Fruit fly (Drosophila melanogaster) S2 (cell line): Measurements from ENCODE around the gene CG13033.

Experiments used
- CG8478 ChIP-seq: fragments of >200 bp; optimal IDR thresholded peaks from 2 replicates; lab custom pipeline; 2018
- CTCF ChIP-seq, 2 experiments: fragments of >200 bp; optimal IDR thresholded peaks; 2 replicates each; lab custom pipeline; 2018

- TF ChIP-seq CG8478 (lab: Kevin White, UChicago) (no peak), CTCF (optimal IDR thresholded peaks at IDR 0.05; lab: Kevin White, UChicago) (no peak)
These were observed 35.8 kb upstream of the CG13033 start, which contains the start of gene Smn for dm6 chr3L:16581201-16581705.
